Fruit fly (Drosophila melanogaster): ENCODE data around the gene Eaf6.
A peak's percentile ranks its signal among the peaks of the same experiment; 100 is the strongest.

Gene Eaf6

dm6 chr3L:5654403-5654883 lies 46.3 kb upstream of the Eaf6 start, which contains the start of gene lin-28 (continued):
- TF ChIP-seq CG6765 (GFP tag; optimal IDR thresholded peaks at IDR 0.05) (no peak), NFAT (GFP tag; IDR thresholded peaks at IDR 0.05) (peak; percentile 37; the same call in 1 of the 2 replicates), CG15073 (GFP tag; optimal IDR thresholded peaks at IDR 0.05) (no peak), gt (GFP tag; IDR thresholded peaks at IDR 0.05) (no peak), Dip3 (GFP tag; optimal IDR thresholded peaks at IDR 0.05) (no peak), CG4282 (GFP tag; optimal IDR thresholded peaks at IDR 0.05) (no peak), gce (GFP tag; IDR thresholded peaks at IDR 0.05) (no peak), Taf1 (GFP tag; IDR thresholded peaks at IDR 0.05) (no peak), ash1 (GFP tag; optimal IDR thresholded peaks at IDR 0.05) (no peak), jing (GFP tag; optimal IDR thresholded peaks at IDR 0.05) (no peak), CG7372 (GFP tag; IDR thresholded peaks at IDR 0.05) (no peak), chn (GFP tag; optimal IDR thresholded peaks at IDR 0.05) (peak; percentile 10), BEAF-32 (GFP tag; optimal IDR thresholded peaks at IDR 0.05) (no peak), CG9727 (GFP tag; optimal IDR thresholded peaks at IDR 0.05) (peak; percentile 22), CG16863 (GFP tag; optimal IDR thresholded peaks at IDR 0.05) (peak; percentile 5), Atf6 (GFP tag; IDR thresholded peaks at IDR 0.05) (no peak), Poxn (GFP tag; IDR thresholded peaks at IDR 0.05) (no peak), CG7745 (tag; optimal IDR thresholded peaks at IDR 0.05) (no peak), HLH4C (GFP tag; IDR thresholded peaks at IDR 0.05; ENCODE audit: partially characterized antibody) (peak; percentile 38; the same call in 1 of the 3 replicates), CG7839 (tag; optimal IDR thresholded peaks at IDR 0.05) (no peak), CG11398 (GFP tag; optimal IDR thresholded peaks at IDR 0.05) (peak; percentile 25), nerfin-1 (tag; optimal IDR thresholded peaks at IDR 0.05) (peak; percentile 25), CG12155 (GFP tag; optimal IDR thresholded peaks at IDR 0.05) (no peak), CG2875 (GFP tag; optimal IDR thresholded peaks at IDR 0.05) (peak; percentile 7), stwl (tag; optimal IDR thresholded peaks at IDR 0.05) (peak; percentile 2), NC2β (GFP tag; optimal IDR thresholded peaks at IDR 0.05) (peak; percentile 16), lab (GFP tag; optimal IDR thresholded peaks at IDR 0.05) (peak; percentile 26), ab (GFP tag; optimal IDR thresholded peaks at IDR 0.05) (no peak), az2 (GFP tag; optimal IDR thresholded peaks at IDR 0.05) (peak; percentile 2), dm (GFP tag; optimal IDR thresholded peaks at IDR 0.05) (peak; percentile 70), Scr (GFP tag; IDR thresholded peaks at IDR 0.05; ENCODE audit: partially characterized antibody) (peak; percentile 31), CG17802 (tag; optimal IDR thresholded peaks at IDR 0.05) (no peak), Jarid2 (GFP tag; optimal IDR thresholded peaks at IDR 0.05) (peak; percentile 91), seq (GFP tag; IDR thresholded peaks at IDR 0.05) (peak; percentile 18; the same call in 1 of the 2 replicates), fu2 (GFP tag; optimal IDR thresholded peaks at IDR 0.05) (no peak), cg (GFP tag; optimal IDR thresholded peaks at IDR 0.05) (peak; percentile 94), CG12236 (GFP tag; optimal IDR thresholded peaks at IDR 0.05) (no peak), ap (GFP tag; IDR thresholded peaks at IDR 0.05) (no peak), Neu2 (GFP tag; optimal IDR thresholded peaks at IDR 0.05; ENCODE audit: borderline replicate concordance) (no peak), Nf-YC (tag; optimal IDR thresholded peaks at IDR 0.05) (peak; percentile 82), inv (GFP tag; IDR thresholded peaks at IDR 0.05; ENCODE audit: partially characterized antibody) (peak; percentile 42; the same call in 1 of the 2 replicates), Elba2 (GFP tag; optimal IDR thresholded peaks at IDR 0.05) (no peak), Asciz (GFP tag; optimal IDR thresholded peaks at IDR 0.05) (no peak), CG12744 (GFP tag; optimal IDR thresholded peaks at IDR 0.05) (no peak), gcm2 (GFP tag; optimal IDR thresholded peaks at IDR 0.05) (peak; percentile 4), tin (GFP tag; optimal IDR thresholded peaks at IDR 0.05) (no peak), Doc2 (GFP tag; IDR thresholded peaks at IDR 0.05) (no peak), unc-4 (GFP tag; IDR thresholded peaks at IDR 0.05; ENCODE audit: partially characterized antibody) (peak; percentile 45; the same call in 1 of the 2 replicates), ems (GFP tag; optimal IDR thresholded peaks at IDR 0.05) (no peak), CG16813 (GFP tag; IDR thresholded peaks at IDR 0.05; ENCODE audit: partially characterized antibody) (no peak), kah (GFP tag; optimal IDR thresholded peaks at IDR 0.05) (peak; percentile 12)
